Fruit fly (Drosophila melanogaster) S2 (cell line): ENCODE results near the gene Polr3H.

Source experiments
- CG8478 ChIP-seq: fragments of >200 bp; optimal IDR thresholded peaks from 2 replicates; lab custom pipeline; 2018
- CTCF ChIP-seq, 2 experiments: fragments of >200 bp; optimal IDR thresholded peaks; 2 replicates each; lab custom pipeline; 2018

The Polr3H gene

DNA sequence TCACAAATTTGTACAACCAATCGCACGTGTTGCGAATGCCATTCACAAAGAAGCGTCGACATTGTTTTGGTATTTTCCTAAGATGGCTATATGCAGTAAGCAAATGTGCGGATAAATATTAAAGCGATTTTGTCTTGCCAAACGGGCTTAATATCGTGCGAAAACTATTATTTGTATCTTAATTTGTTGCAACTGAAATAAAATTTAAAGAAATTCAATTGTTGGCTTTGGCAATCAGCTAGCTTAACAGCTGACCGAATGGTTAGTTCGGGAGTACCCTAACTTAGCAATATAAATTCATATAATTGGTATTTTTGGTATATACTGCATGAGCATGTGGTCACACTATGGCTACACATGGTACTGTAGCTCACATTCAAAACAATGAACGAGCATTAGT lies at the start of gene Polr3H, which contains the start of gene RIOK1:
Polr3H (plus strand) TSS at position 347 of the 400 bp plus-strand sequence.
RIOK1 (minus strand) TSS at position 65 of the 400 bp plus-strand sequence.
- TF ChIP-seq CG8478 (lab: Kevin White, UChicago) = no peak
- no peak for TF ChIP-seq CTCF (optimal IDR thresholded peaks at IDR 0.05; lab: Kevin White, UChicago)

DNA sequence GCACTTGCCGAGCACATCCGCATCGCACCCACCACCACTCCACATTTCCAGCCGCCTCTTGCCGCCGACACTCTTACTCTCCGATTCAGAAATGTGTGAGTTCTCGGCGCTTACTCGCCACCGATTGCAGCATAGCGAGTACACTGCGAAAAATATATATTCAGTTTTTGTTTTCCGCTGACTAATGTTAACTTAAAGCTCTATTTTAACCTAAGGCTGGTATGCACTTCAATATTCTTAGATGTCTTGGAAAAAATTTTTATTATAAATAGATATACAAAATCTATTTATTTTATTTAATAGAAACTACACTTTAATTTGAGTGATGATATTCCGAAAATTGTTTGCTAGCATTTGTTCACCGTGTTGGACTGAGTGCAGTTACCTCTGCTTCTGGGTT lies 49.3 kb upstream of the Polr3H start:
- TF ChIP-seq CTCF (optimal IDR thresholded peaks at IDR 0.05; lab: Kevin White, UChicago) = no peak
- TF ChIP-seq CG8478 (lab: Kevin White, UChicago) = no peak

DNA sequence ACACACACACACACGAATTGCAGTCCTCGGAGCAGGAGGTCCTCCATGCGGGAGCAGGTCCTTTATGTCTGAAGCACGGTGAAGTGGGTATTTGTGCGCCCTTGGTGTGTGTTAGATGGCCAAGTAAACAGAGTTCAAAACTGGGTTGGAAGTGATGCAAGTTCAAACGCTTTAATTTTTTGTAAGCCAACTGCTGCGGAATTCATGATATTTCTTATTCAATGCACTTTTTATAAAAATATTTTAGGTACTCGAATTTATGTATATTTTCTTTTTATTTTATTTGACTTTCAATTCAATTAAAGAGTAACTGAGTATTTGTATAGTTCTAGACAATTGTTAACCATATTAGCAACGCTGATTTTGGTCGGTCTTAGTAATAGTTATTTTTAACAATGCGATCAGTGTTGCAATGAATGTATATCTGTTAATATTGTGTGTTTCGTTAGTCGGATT lies 48.6 kb upstream of the Polr3H start, which contains the start of the genes CG14137 and CG46394:
CG14137 (minus strand) TSS at position 101 of the 456 bp plus-strand sequence.
CG46394 (plus strand) TSS at position 406 of the 456 bp plus-strand sequence.
- TF ChIP-seq CTCF (optimal IDR thresholded peaks at IDR 0.05; lab: Kevin White, UChicago) = no peak
- TF ChIP-seq CG8478 (lab: Kevin White, UChicago) = no peak

DNA sequence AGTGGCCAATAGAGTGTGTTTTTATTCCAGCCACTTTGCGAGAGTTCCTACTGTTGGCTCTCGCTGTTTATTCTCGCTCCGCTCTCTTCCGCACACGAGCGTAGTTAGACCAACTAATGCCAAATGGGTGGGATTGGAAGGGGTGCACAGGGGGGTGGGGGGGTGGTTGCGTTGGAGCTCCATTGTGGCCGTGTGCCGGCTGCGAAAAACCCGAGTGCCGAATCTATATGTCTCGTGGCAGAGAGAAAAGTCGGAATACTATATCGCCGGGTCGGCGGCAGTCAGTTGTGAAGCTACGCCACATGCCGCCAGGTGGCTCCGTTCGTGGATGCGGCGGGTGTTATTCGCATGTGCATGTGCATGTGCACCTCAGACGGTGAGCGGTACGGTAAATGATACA lies 47.4 kb upstream of the Polr3H start:
- TF ChIP-seq CG8478 (lab: Kevin White, UChicago) (no peak), CTCF (optimal IDR thresholded peaks at IDR 0.05; lab: Kevin White, UChicago) (no peak)

DNA sequence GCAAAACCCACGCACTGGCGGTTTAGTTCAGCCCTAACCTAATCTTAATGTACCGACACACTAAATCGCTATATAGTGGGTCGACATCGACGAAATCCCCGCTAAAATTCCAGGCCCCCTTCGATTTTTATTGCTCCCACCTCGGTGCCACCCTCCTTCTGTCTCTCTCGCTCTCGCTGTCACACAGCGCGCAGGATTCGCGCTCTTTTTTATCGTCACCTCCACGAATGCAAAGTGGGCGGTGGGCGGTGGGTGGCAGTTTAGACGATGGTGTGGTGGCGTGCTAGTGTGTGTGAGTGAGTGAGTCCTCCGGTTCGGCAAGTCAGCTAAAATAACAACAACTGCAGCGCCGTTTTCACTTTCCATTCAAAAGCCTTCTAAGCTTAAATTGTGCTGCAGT lies 46.5 kb upstream of the Polr3H start:
- TF ChIP-seq CG8478 (lab: Kevin White, UChicago) = no peak
- no peak for TF ChIP-seq CTCF (optimal IDR thresholded peaks at IDR 0.05; lab: Kevin White, UChicago)

DNA sequence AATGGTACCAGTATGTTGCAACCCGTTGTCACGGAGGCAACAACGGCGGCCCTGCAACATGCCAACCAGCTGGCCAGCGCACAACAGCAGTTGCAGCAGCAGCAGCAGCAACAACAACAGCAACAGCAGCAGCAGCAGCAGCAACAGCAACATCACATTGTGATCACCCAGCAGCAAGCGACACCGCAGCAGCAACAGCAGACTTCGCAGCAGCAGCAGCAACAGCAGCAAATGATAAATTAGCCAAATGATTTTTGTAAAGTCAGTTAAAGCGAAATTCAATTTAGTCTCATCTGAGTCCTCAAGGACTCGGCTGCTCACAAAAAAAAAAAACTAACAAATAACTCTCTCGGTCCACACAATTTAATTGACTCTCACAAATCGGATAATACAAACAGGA lies 44.3 kb upstream of the Polr3H start:
- TF ChIP-seq CTCF (optimal IDR thresholded peaks at IDR 0.05; lab: Kevin White, UChicago) (no peak), CG8478 (lab: Kevin White, UChicago) (no peak)

DNA sequence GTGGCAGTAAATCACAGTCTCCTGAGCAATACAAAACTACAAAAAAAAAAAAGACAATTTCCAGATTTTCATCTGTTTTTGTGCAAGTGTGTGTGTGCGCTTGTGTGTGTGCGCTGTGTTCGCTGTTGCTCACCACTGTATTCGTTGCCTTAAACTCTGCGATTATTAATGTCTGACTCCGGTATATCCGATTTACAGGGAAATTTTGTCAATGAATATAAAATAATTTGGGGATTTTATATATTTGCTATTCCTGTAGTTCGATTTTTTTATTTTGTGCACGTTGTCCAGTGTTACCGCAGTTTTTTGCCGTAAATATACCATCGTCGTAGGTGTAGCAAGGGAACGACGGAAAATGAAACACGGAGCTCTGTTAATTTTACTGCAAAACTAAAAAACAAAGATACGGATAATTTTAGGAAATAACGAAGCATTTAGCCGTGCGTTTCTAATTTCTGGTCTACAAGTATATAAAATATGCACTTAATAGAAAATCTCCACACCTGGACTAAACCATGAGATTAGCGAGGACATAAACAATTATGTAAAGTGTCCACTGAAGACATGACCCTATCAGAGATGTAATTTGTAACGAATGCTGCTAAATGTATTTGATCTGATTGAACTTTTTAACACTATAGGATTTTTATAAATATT lies 39.3 kb upstream of the Polr3H start, which contains the start of gene Duba:
Duba (minus strand) TSS at position 313 of the 657 bp plus-strand sequence.
- TF ChIP-seq CTCF (optimal IDR thresholded peaks at IDR 0.05; lab: Kevin White, UChicago) (no peak), CG8478 (lab: Kevin White, UChicago) (no peak)

DNA sequence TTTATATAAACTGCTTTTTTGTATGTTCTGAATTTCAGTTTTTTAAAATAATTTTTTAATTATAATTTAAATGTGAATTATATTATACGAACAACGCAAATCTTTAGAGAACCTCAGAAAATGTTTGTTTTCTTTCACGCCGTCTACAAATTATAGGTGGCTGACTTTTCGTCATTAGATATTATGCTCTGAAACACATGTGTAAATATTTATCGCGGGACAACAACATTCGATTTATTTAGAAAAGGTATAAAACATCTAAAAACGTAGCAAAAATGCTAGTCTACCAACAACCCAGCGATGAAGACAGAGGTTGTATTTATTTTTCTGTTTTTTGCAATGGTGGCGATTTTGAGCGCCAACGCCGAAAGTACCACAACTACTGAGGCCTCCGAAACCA lies 38.7 kb upstream of the Polr3H start, which contains the start of gene CG42832:
CG42832 (plus strand) TSS at position 301 of the 400 bp plus-strand sequence.
- TF ChIP-seq CG8478 (lab: Kevin White, UChicago) = no peak
- no peak for TF ChIP-seq CTCF (optimal IDR thresholded peaks at IDR 0.05; lab: Kevin White, UChicago)

DNA sequence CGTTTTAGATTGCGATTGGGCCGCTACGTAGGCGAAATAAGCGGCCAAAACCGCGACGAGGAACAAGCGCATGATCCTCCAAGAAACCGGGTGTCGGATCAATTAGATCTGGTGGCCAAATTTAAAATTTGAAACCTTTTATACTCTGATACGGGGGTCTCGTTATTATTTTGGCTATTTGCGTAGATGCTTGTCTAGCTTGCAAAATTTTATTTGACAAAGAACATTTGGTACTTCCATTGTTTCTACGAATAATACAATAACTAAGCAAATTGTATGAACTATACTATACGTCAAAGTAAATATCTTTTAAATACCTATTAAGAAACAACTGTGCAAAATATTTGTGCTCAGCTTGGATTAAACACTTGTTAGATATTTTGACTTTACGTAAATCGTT lies 28.6 kb upstream of the Polr3H start, which contains the start of gene Muc68Ca:
Muc68Ca (minus strand) TSS at position 101 of the 400 bp plus-strand sequence.
- no peak for TF ChIP-seq CTCF (optimal IDR thresholded peaks at IDR 0.05; lab: Kevin White, UChicago)
- TF ChIP-seq CG8478 (lab: Kevin White, UChicago) = no peak

DNA sequence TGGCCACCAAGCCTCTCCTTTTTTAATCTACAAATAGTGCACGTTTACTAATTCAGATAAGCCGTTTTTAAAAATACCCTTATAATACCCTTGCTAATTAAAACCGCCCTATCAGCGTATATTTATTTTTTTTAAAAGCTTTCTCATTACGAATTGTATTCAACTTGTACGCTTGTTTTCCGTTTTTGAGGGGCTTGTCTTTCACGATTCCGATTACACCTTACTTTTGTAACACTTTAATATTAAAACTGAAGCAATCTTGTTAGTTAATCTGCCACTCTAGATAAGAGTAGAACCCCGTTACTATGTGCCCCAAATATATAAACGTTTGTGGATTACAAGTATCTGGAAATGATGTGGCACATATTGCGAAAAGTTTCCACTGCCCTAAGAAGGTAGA lies 25.8 kb upstream of the Polr3H start:
- TF ChIP-seq CG8478 (lab: Kevin White, UChicago) (no peak), CTCF (optimal IDR thresholded peaks at IDR 0.05; lab: Kevin White, UChicago) (no peak)

DNA sequence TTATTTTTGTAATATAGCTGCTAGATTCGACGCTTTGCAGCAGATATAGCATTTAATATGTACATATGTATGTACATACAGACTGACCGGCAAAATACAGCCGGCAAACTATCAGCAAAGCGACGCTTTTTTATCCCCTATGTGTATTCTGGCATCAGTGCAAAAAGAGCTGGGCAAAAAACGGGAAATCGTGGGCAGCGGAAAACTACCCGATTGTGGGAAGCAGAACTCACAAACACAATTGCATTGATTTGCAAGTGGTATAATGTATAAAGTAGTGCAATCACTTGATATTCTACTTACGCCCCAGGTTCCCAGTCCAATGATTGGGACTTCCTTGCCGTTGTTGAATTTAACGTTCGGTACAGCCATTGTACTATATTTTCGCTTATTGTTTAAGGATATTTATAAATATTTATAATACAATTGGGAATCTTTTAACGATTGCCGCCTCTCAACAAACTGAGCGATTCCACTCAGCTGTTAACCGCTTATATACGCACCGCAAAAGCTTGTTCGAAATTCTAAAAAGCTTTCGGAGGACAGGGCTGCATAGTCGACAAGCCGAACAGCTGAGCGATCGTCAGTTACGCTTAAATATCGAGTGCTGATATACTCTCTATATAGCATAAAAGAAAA lies 25.2 kb upstream of the Polr3H start:
- TF ChIP-seq CG8478 (lab: Kevin White, UChicago) (no peak), CTCF (optimal IDR thresholded peaks at IDR 0.05; lab: Kevin White, UChicago) (no peak)

DNA sequence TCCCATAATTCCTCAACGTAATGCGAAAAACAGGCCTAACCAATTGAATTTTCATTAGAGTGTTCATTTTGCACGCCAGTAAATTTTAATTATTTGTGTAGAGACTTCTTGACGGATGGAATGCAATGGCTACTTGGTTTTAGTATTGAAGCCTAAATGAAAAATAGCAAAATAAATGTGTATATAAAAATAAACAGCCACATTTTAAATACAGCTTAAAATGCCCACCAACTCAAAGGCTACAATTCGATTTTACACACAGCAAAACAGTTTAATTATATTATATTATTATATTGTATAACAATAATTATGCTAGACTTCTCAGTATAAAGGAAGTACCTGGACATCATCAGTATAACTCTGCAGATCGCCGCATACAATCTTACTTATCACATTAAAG lies 24.3 kb upstream of the Polr3H start, which contains the start of gene Akr1B:
Akr1B (minus strand) TSS at position 101 of the 400 bp plus-strand sequence.
- TF ChIP-seq CTCF (optimal IDR thresholded peaks at IDR 0.05; lab: Kevin White, UChicago) (no peak), CG8478 (lab: Kevin White, UChicago) (no peak)

DNA sequence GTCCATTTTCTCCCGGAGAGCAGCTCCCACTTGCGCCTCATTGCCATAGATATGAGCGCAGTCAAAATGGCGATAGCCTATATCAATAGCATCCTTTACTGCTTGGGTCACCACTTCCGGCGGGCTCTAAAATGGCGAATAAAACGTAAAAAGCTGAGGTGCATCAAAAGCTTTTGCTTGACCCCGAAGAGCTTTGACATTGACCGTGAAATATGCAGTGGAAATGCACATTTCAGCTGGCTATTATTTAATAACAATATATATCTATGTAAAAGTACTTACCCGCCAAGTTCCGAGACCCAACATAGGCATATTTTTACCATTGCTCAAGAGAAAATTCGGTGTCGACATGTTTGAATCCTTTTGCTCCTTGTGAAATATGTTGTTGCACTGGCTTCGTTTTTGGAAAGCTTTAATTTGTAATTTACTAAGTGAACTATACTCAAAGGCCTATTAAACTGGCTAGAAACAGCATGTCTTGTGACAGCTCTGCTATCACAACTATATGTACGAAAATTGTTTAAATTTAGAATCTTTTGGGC lies 22.9 kb upstream of the Polr3H start, which contains the start of gene CG6083:
CG6083 (minus strand) TSS at position 492 of the 542 bp plus-strand sequence.
- TF ChIP-seq CTCF (optimal IDR thresholded peaks at IDR 0.05; lab: Kevin White, UChicago) (no peak), CG8478 (lab: Kevin White, UChicago) (no peak)

DNA sequence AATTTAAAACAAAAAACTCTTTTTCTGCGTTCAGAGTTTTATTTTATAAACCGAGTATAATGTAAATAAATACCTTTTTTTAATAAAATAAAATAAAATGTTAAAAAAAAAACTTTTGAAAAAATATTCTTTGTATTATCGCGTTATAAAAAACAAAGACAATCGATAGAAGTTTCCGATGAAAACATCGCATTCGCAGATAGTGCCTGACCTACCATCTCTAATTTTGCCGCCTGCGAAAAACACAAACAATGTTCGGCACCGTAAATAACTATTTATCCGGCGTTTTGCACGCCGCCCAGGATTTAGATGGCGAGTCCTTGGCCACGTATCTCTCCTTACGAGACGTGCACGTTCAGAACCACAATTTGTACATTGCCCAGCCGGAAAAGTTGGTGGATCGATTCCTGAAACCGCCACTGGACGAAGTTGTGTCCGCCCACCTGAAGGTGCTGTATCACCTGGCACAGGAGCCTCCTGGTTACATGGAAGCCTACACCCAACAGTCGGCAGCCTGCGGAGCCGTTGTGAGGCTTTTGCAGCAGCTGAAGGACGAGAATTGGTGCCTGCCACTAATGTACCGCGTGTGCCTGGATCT lies 22.2 kb upstream of the Polr3H start, which contains the start of gene PCID2:
PCID2 (plus strand) TSS at position 213 of the 598 bp plus-strand sequence.
- TF ChIP-seq CG8478 (lab: Kevin White, UChicago) (no peak), CTCF (optimal IDR thresholded peaks at IDR 0.05; lab: Kevin White, UChicago) (no peak)
